Worm (Caenorhabditis elegans): ENCODE data around the gene ZC204.12.

DNA sequence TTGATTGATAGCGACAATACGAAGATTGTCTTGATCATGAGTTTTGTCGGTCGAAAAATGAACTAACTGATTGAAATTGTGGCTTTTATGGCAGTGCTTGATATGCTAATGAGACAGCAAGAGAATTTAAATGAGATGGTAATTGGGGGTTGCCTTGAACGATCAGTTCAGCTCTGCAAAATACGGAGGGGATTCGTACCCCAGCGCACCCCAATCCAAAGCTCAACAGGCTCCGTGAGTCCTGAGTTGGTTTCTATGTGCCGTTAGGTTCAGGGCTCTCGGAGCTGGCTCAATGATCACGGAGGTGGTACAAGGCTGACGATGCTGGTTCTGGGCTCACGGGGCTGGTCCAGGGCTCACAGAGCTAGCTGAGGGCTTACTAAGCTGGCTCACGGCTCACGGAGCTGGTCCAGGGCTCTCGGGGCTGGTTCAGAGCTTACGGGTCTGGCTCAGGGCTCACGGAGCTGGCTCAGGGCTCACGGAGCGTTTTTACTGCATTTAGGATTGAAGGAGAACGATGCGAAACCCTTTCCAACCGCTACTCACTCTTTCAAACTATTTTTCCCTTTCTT lies 12.2 kb downstream of the ZC204.12 start, which contains the start of gene ZC204.6:
- TF ChIP-seq W03F9.2 (tag; optimal IDR thresholded peaks at IDR 0.05) (no peak), him-1 (tag; optimal IDR thresholded peaks at IDR 0.05) (no peak)

Data from whole organism, L4/young adult.